Fruit fly (Drosophila melanogaster) whole organism, embryonic: ENCODE measurements around the gene Cyt-c1L.

Experiments
- Atf-2 ChIP-seq: fragments of 200-800 bp; sonication (Bioruptor generic); optimal IDR thresholded peaks from 2 replicates; lab custom pipeline; 2016; ENCODE audit warnings: missing biosample characterization, missing genetic modification characterization
- Awh ChIP-seq: fragments of 200-800 bp; sonication (Bioruptor generic); IDR thresholded peaks from 2 replicates; pipeline ENCODE4, ENCODE4 v1.3.6; 2022; ENCODE audit warnings: missing biosample characterization, missing genetic modification characterization
- CG10274 ChIP-seq: fragments of 200-800 bp; sonication (Bioruptor generic); optimal IDR thresholded peaks from 3 replicates; lab custom pipeline; 2017; ENCODE audit warnings: missing biosample characterization, mild to moderate bottlenecking, missing genetic modification characterization
- CG10321 ChIP-seq: fragments of 200-800 bp; sonication (Bioruptor generic); IDR thresholded peaks from 2 replicates; pipeline ENCODE4 v1.3.6; 2022; ENCODE audit warnings: missing biosample characterization, missing genetic modification characterization
- CG10366 ChIP-seq: fragments of 200-800 bp; sonication (Bioruptor generic); IDR thresholded peaks from 2 replicates; pipeline ENCODE4 v1.3.6; 2022; ENCODE audit warnings: missing biosample characterization, missing genetic modification characterization
- CG11723 ChIP-seq: fragments of 200-800 bp; sonication (Bioruptor generic); optimal IDR thresholded peaks from 2 replicates; lab custom pipeline; 2017; ENCODE audit warnings: missing biosample characterization, mild to moderate bottlenecking, missing genetic modification characterization
- CG12769 ChIP-seq: fragments of 200-800 bp; sonication (Bioruptor generic); optimal IDR thresholded peaks from 2 replicates; lab custom pipeline; 2019; ENCODE audit warnings: missing biosample characterization, mild to moderate bottlenecking, missing genetic modification characterization, moderate library complexity
- CG13424 ChIP-seq: fragments of 200-800 bp; sonication (Bioruptor generic); optimal IDR thresholded peaks from 2 replicates; lab custom pipeline; 2019; ENCODE audit warnings: missing biosample characterization, mild to moderate bottlenecking, missing genetic modification characterization, moderate library complexity
- CG14014 ChIP-seq: fragments of 200-800 bp; sonication (Bioruptor generic); IDR thresholded peaks from 2 replicates; pipeline ENCODE4 v1.3.6; 2022; ENCODE audit warnings: missing biosample characterization, missing genetic modification characterization
- CG14965 ChIP-seq: fragments of 200-800 bp; sonication (Bioruptor generic); optimal IDR thresholded peaks from 2 replicates; lab custom pipeline; 2016; ENCODE audit warnings: missing biosample characterization, missing genetic modification characterization, borderline replicate concordance
- CG17186 ChIP-seq: fragments of 200-800 bp; sonication (Bioruptor generic); optimal IDR thresholded peaks from 3 replicates; lab custom pipeline; 2017; ENCODE audit warnings: missing biosample characterization, missing genetic modification reagents, missing genetic modification characterization
- CG2199 ChIP-seq: fragments of 200-800 bp; sonication (Bioruptor generic); IDR thresholded peaks from 3 replicates; pipeline ENCODE4 v1.3.6; 2022; ENCODE audit warnings: missing biosample characterization, missing genetic modification characterization
- CG2889 ChIP-seq: fragments of 200-800 bp; sonication (Bioruptor generic); IDR thresholded peaks from 3 replicates; pipeline ENCODE4 v1.3.6; 2022; ENCODE audit warnings: missing biosample characterization, missing genetic modification characterization
- CG32772 ChIP-seq: fragments of 200-800 bp; sonication (Bioruptor generic); IDR thresholded peaks from 2 replicates; pipeline ENCODE4 v1.3.6; 2022; ENCODE audit warnings: missing biosample characterization, missing genetic modification characterization
- CG3726 ChIP-seq: fragments of 200-800 bp; sonication (Bioruptor generic); IDR thresholded peaks from 3 replicates; pipeline ENCODE4, ENCODE4 v1.3.6; 2022; ENCODE audit warnings: missing biosample characterization, missing genetic modification characterization
- CG4328 ChIP-seq: fragments of 200-800 bp; sonication (Bioruptor generic); optimal IDR thresholded peaks from 3 replicates; lab custom pipeline; 2017; ENCODE audit warnings: missing biosample characterization, missing genetic modification reagents, missing genetic modification characterization
- CG43689 ChIP-seq: fragments of 200-800 bp; sonication (Bioruptor generic); IDR thresholded peaks from 2 replicates; pipeline ENCODE4 v1.3.6; 2022; ENCODE audit warnings: missing biosample characterization, missing genetic modification characterization
- CG6683 ChIP-seq: fragments of 200-800 bp; sonication (Bioruptor generic); optimal IDR thresholded peaks from 2 replicates; lab custom pipeline; 2017; ENCODE audit warnings: missing biosample characterization, mild to moderate bottlenecking, missing genetic modification characterization, missing genetic modification reagents
- CG7357 ChIP-seq: fragments of 200-800 bp; sonication (Bioruptor generic); IDR thresholded peaks from 3 replicates; pipeline ENCODE4 v1.3.6; 2022; ENCODE audit warnings: missing biosample characterization, missing genetic modification characterization
- CG8281 ChIP-seq: fragments of 200-800 bp; sonication (Bioruptor generic); optimal IDR thresholded peaks from 2 replicates; lab custom pipeline; 2018; ENCODE audit warnings: missing biosample characterization, mild to moderate bottlenecking, missing genetic modification characterization, moderate library complexity
- CG8924 ChIP-seq: fragments of 200-800 bp; optimal IDR thresholded peaks from 3 replicates; lab custom pipeline; 2019; ENCODE audit warnings: missing biosample characterization, mild to moderate bottlenecking, missing genetic modification characterization, moderate library complexity
- D19A ChIP-seq: fragments of 200-800 bp; optimal IDR thresholded peaks from 3 replicates; lab custom pipeline; 2019; ENCODE audit warnings: missing biosample characterization, mild to moderate bottlenecking, missing genetic modification characterization, moderate library complexity
- Dip2 ChIP-seq: fragments of 200-800 bp; sonication (Bioruptor generic); IDR thresholded peaks from 2 replicates; pipeline ENCODE4 v1.3.6; 2022; ENCODE audit warnings: missing biosample characterization, missing genetic modification characterization
- Dp ChIP-seq: fragments of 200-800 bp; sonication (Bioruptor generic); optimal IDR thresholded peaks from 2 replicates; lab custom pipeline; 2018; ENCODE audit warnings: missing biosample characterization, mild to moderate bottlenecking, missing genetic modification characterization, moderate library complexity
- Ets65A ChIP-seq: fragments of 200-800 bp; sonication (Bioruptor generic); peaks from one replicate; lab custom pipeline; 2016; ENCODE audit warnings: missing biosample characterization, missing genetic modification characterization
- Fer1 ChIP-seq: fragments of 200-800 bp; sonication (Bioruptor generic); optimal IDR thresholded peaks from 2 replicates; lab custom pipeline; 2017; ENCODE audit warnings: missing biosample characterization, mild to moderate bottlenecking, missing genetic modification characterization
- Lim3 ChIP-seq: fragments of 200-800 bp; sonication (Bioruptor generic); IDR thresholded peaks from 2 replicates; pipeline ENCODE4 v1.3.6; 2022; ENCODE audit warnings: missing biosample characterization, missing genetic modification characterization
- Mad ChIP-seq: fragments of 200-800 bp; sonication (Bioruptor generic); optimal IDR thresholded peaks from 2 replicates; lab custom pipeline; 2016; ENCODE audit warnings: missing biosample characterization, missing genetic modification characterization
- NFAT ChIP-seq: fragments of 200-800 bp; sonication (Bioruptor generic); IDR thresholded peaks from 2 replicates; pipeline ENCODE4 v1.3.6; 2022; ENCODE audit warnings: missing biosample characterization, missing genetic modification characterization
- Neu2 ChIP-seq: fragments of 200-800 bp; sonication (Bioruptor generic); optimal IDR thresholded peaks from 3 replicates; lab custom pipeline; 2016; ENCODE audit warnings: missing biosample characterization, missing genetic modification characterization, borderline replicate concordance
- Nf-YA ChIP-seq: fragments of 200-800 bp; sonication (Bioruptor generic); IDR thresholded peaks from 2 replicates; pipeline ENCODE4 v1.3.6; 2022; ENCODE audit warnings: missing biosample characterization, missing genetic modification characterization
- Optix ChIP-seq: fragments of 200-800 bp; sonication (Bioruptor generic); IDR thresholded peaks from 3 replicates; pipeline ENCODE4 v1.3.6; 2022; ENCODE audit warnings: missing biosample characterization, missing genetic modification characterization
- Sin3A ChIP-seq: fragments of >200 bp; optimal IDR thresholded peaks from 2 replicates; lab custom pipeline; 2018
- Six4 ChIP-seq: fragments of 200-800 bp; sonication (Bioruptor generic); optimal IDR thresholded peaks from 2 replicates; lab custom pipeline; 2016; ENCODE audit warnings: missing biosample characterization, missing genetic modification characterization
- Taf1 ChIP-seq: fragments of 200-800 bp; sonication (Bioruptor generic); IDR thresholded peaks from 2 replicates; pipeline ENCODE4 v1.3.6; 2022; ENCODE audit warnings: missing biosample characterization, missing genetic modification characterization
- Vsx1 ChIP-seq: fragments of 200-800 bp; sonication (Bioruptor generic); optimal IDR thresholded peaks from 2 replicates; lab custom pipeline; 2017; ENCODE audit warnings: missing biosample characterization, mild to moderate bottlenecking, missing genetic modification characterization, missing genetic modification reagents
- ap ChIP-seq: fragments of 200-800 bp; sonication (Bioruptor generic); IDR thresholded peaks from 2 replicates; pipeline ENCODE4 v1.3.6; 2022; ENCODE audit warnings: missing biosample characterization, missing genetic modification characterization
- cas ChIP-seq: fragments of 200-800 bp; sonication (Bioruptor generic); IDR thresholded peaks from 2 replicates; pipeline ENCODE4 v1.3.6; 2022; ENCODE audit warnings: missing biosample characterization, missing genetic modification characterization
- ewg ChIP-seq: fragments of 200-800 bp; sonication (Bioruptor generic); optimal IDR thresholded peaks from 3 replicates; lab custom pipeline; 2017; ENCODE audit warnings: mild to moderate bottlenecking, missing biosample characterization, missing genetic modification reagents, missing genetic modification characterization
- fd64A ChIP-seq: fragments of 200-800 bp; sonication (Bioruptor generic); optimal IDR thresholded peaks from 3 replicates; lab custom pipeline; 2018; ENCODE audit warnings: missing biosample characterization, mild to moderate bottlenecking, missing genetic modification characterization
- gt ChIP-seq: fragments of 200-800 bp; sonication (Bioruptor generic); IDR thresholded peaks from 2 replicates; pipeline ENCODE4 v1.3.6; 2022; ENCODE audit warnings: missing biosample characterization, missing genetic modification characterization
- jigr1 ChIP-seq: fragments of 200-800 bp; sonication (Bioruptor generic); IDR thresholded peaks from 3 replicates; pipeline ENCODE4 v1.3.6; 2022; ENCODE audit warnings: missing biosample characterization, missing genetic modification characterization
- ken ChIP-seq: fragments of 200-800 bp; sonication (Bioruptor generic); IDR thresholded peaks from 3 replicates; pipeline ENCODE4 v1.3.6; 2022; ENCODE audit warnings: missing biosample characterization, missing genetic modification characterization
- lbe ChIP-seq: fragments of 200-800 bp; sonication (Bioruptor generic); optimal IDR thresholded peaks from 2 replicates; lab custom pipeline; 2016; ENCODE audit warnings: missing biosample characterization, mild to moderate bottlenecking, missing genetic modification characterization
- org-1 ChIP-seq: fragments of 200-800 bp; sonication (Bioruptor generic); optimal IDR thresholded peaks from 2 replicates; lab custom pipeline; 2017; ENCODE audit warnings: missing biosample characterization, missing genetic modification characterization
- pum ChIP-seq: fragments of 200-800 bp; sonication (Bioruptor generic); optimal IDR thresholded peaks from 2 replicates; lab custom pipeline; 2016; ENCODE audit warnings: missing biosample characterization, missing genetic modification characterization
- trem ChIP-seq: fragments of 200-800 bp; optimal IDR thresholded peaks from 3 replicates; lab custom pipeline; 2019; ENCODE audit warnings: missing biosample characterization, mild to moderate bottlenecking, missing genetic modification characterization, moderate library complexity
- vvl ChIP-seq: fragments of 200-800 bp; sonication (Bioruptor generic); IDR thresholded peaks from 2 replicates; pipeline ENCODE4 v1.3.6; 2022; ENCODE audit warnings: missing biosample characterization, missing genetic modification characterization
- z ChIP-seq: fragments of 200-800 bp; sonication (Bioruptor generic); IDR thresholded peaks from 3 replicates; pipeline ENCODE4 v1.3.6; 2022; ENCODE audit warnings: missing biosample characterization, missing genetic modification characterization
- zen ChIP-seq: fragments of 200-800 bp; sonication (Bioruptor generic); optimal IDR thresholded peaks from 3 replicates; lab custom pipeline; 2018; ENCODE audit warnings: missing biosample characterization, mild to moderate bottlenecking, missing genetic modification characterization, moderate library complexity
- zfh2 ChIP-seq: fragments of 200-800 bp; sonication (Bioruptor generic); optimal IDR thresholded peaks from 2 replicates; lab custom pipeline; 2016; ENCODE audit warnings: missing biosample characterization, missing genetic modification characterization

Cyt-c1L gene

dm6 chr3R:29222891-29223842 is 19.2 kb upstream of the Cyt-c1L start, which contains the start of the genes Cisd2 and Brd8 (continued):
- TF ChIP-seq zfh2 (GFP tag; lab: Kevin White, UChicago) (no peak), CG2199 (no peak), CG13424 (tag; lab: Kevin White, UChicago) (no peak), Dp (peak; percentile 54), D19A (no peak), Nf-YA (GFP tag; lab: Robert Waterston, UW) (no peak), CG10321 (GFP tag; lab: Robert Waterston, UW) (no peak), Atf-2 (GFP tag; lab: Kevin White, UChicago) (no peak), CG4328 (GFP tag; lab: Kevin White, UChicago) (no peak), zen (tag; lab: Kevin White, UChicago) (no peak), CG14965 (GFP tag; lab: Kevin White, UChicago) (no peak), CG11723 (GFP tag; lab: Kevin White, UChicago) (no peak), Dip2 (GFP tag; lab: Robert Waterston, UW) (no peak), CG17186 (GFP tag; lab: Kevin White, UChicago) (peak; percentile 89), jigr1 (GFP tag; lab: Robert Waterston, UW) (no peak), cas (GFP tag; lab: Robert Waterston, UW) (no peak), ewg (no peak), Lim3 (GFP tag; lab: Robert Waterston, UW) (no peak), CG43689 (no peak), pum (GFP tag; lab: Kevin White, UChicago) (no peak), Awh (GFP tag; lab: Robert Waterston, UW) (no peak), CG3726 (GFP tag; lab: Robert Waterston, UW) (no peak), CG2889 (no peak), ken (GFP tag; lab: Robert Waterston, UW) (no peak), vvl (GFP tag; lab: Robert Waterston, UW) (no peak), gt (GFP tag; lab: Robert Waterston, UW) (no peak), CG8281 (tag; lab: Kevin White, UChicago) (peak; percentile 43), lbe (GFP tag; lab: Kevin White, UChicago) (no peak), CG32772 (GFP tag; lab: Robert Waterston, UW) (no peak), CG12769 (no peak), Sin3A (lab: Kevin White, UChicago) (peak; percentile 69), Mad (GFP tag; lab: Kevin White, UChicago) (no peak), fd64A (GFP tag; lab: Kevin White, UChicago) (no peak), ap (no peak), CG10274 (GFP tag; lab: Kevin White, UChicago) (no peak), Fer1 (peak; percentile 43), NFAT (no peak), CG14014 (GFP tag; lab: Robert Waterston, UW) (no peak), CG6683 (GFP tag; lab: Kevin White, UChicago) (no peak), CG8924 (tag; lab: Kevin White, UChicago) (no peak), Neu2 (GFP tag; lab: Kevin White, UChicago) (no peak), CG10366 (no peak), CG7357 (no peak), org-1 (GFP tag; lab: Kevin White, UChicago) (no peak), Taf1 (GFP tag; lab: Robert Waterston, UW) (no peak), Optix (GFP tag; lab: Robert Waterston, UW) (no peak), Vsx1 (no peak), Six4 (GFP tag; lab: Kevin White, UChicago) (no peak), trem (tag; lab: Kevin White, UChicago) (peak; percentile 37), Ets65A (GFP tag; lab: Kevin White, UChicago) (peak; percentile 36), z (no peak)
